Worm (Caenorhabditis elegans): ENCODE data around the gene act-4.
A peak's percentile ranks its signal among the peaks of the same experiment; 100 is the strongest.

The act-4 gene

ce11 chrX:4971427-4971826 is 11.0 kb downstream of the act-4 start (continued):
- TF ChIP-seq cebp-1 (GFP tag; IDR thresholded peaks at IDR 0.05) = no peak
- TF ChIP-seq cebp-1 (tag; optimal IDR thresholded peaks at IDR 0.05) = peak; percentile 56
- TF ChIP-seq lir-1 (GFP tag; conservative IDR thresholded peaks at IDR 0.05) = 0 out of 2 replicates have a peak, but pooled peaks have one; percentile 31
- no peak for TF ChIP-seq Y53F4B.3 (GFP tag; IDR thresholded peaks at IDR 0.05)
- peak; percentile 76 for TF ChIP-seq zfh-2 (GFP tag; conservative IDR thresholded peaks at IDR 0.05)
- no peak for TF ChIP-seq F57C9.4 (tag; optimal IDR thresholded peaks at IDR 0.05)
- no peak for TF ChIP-seq nhr-90 (tag; optimal IDR thresholded peaks at IDR 0.05)
- TF ChIP-seq lsl-1 (GFP tag; optimal IDR thresholded peaks at IDR 0.05) = no peak
- no peak for TF ChIP-seq bed-1 (GFP tag; IDR thresholded peaks at IDR 0.05)
- TF ChIP-seq tbp1 (GFP tag; optimal IDR thresholded peaks at IDR 0.05) = peak; percentile 17
- no peak for TF ChIP-seq nhr-179 (tag; optimal IDR thresholded peaks at IDR 0.05)
- TF ChIP-seq ztf-6 (GFP tag; IDR thresholded peaks at IDR 0.05) = peak; percentile 41; the same call in 1 of the 2 replicates
- no peak for TF ChIP-seq K12H6.12 (tag; optimal IDR thresholded peaks at IDR 0.05)
- TF ChIP-seq ztf-28 (GFP tag; IDR thresholded peaks at IDR 0.05) = no peak
- TF ChIP-seq nfya-1 (tag; optimal IDR thresholded peaks at IDR 0.05; ENCODE audit: borderline replicate concordance, insufficient read depth) = no peak

- TF ChIP-seq dox-1 (GFP tag; IDR thresholded peaks at IDR 0.05) (no peak), hmg-1.2 (GFP tag; IDR thresholded peaks at IDR 0.05) (no peak), ztf-18 (tag; optimal IDR thresholded peaks at IDR 0.05) (no peak), F57C9.4 (tag; optimal IDR thresholded peaks at IDR 0.05) (no peak), F22D6.2 (tag; optimal IDR thresholded peaks at IDR 0.05) (no peak), nhr-179 (tag; optimal IDR thresholded peaks at IDR 0.05) (no peak), F37B4.10 (GFP tag; IDR thresholded peaks at IDR 0.05) (no peak), zfh-2 (GFP tag; conservative IDR thresholded peaks at IDR 0.05) (0 out of 2 replicates have a peak, but pooled peaks have one; percentile 21), F39B2.1 (GFP tag; IDR thresholded peaks at IDR 0.05) (no peak), efl-1 (GFP tag; optimal IDR thresholded peaks at IDR 0.05) (no peak), madf-6 (GFP tag; IDR thresholded peaks at IDR 0.05) (0 out of 2 replicates have a peak, but pooled peaks have one; percentile 6), ceh-100 (GFP tag; IDR thresholded peaks at IDR 0.05) (no peak), F10E7.11 (tag; optimal IDR thresholded peaks at IDR 0.05) (no peak), B0336.3 (GFP tag; IDR thresholded peaks at IDR 0.05) (no peak), ccch-3 (GFP tag; optimal IDR thresholded peaks at IDR 0.05) (no peak), ama-1 (optimal IDR thresholded peaks at IDR 0.05) (no peak), ama-1 (GFP tag; optimal IDR thresholded peaks at IDR 0.05) (no peak), hsf-1 (GFP tag; IDR thresholded peaks at IDR 0.05) (peak; percentile 67; the same call in 1 of the 2 replicates), tbx-9 (tag; optimal IDR thresholded peaks at IDR 0.05; ENCODE audit: borderline replicate concordance) (no peak)
Observed at ce11 chrX:4972039-4972581, 11.7 kb downstream of the act-4 start.

DNA sequence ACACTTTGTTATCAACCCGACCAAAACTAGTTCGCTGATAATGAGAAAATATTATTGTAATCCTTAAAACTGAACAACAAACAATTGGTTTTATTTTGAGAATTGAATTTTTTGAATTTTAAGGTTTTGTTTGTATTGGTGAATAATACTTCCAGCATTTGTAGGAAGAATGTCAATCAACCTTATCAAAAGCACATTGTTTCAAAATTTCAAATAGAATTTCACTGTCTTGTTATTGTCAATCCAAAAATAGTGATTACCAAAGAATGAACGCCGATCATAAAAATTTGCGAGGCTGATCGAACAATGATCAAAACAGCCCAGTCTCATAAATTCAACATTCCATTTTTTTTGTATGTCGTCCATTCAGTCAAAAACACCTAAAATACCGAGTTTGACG is 14.1 kb downstream of the act-4 start:
- peak; percentile 84 for TF ChIP-seq nhr-80 (tag; optimal IDR thresholded peaks at IDR 0.05)
- TF ChIP-seq dpl-1 (GFP tag; optimal IDR thresholded peaks at IDR 0.05) = no peak
- peak; percentile 90 for TF ChIP-seq let-607 (tag; optimal IDR thresholded peaks at IDR 0.05)
- peak; percentile 41 for TF ChIP-seq unc-62 (GFP tag; optimal IDR thresholded peaks at IDR 0.05)

ce11 chrX:4976530-4976929 is 16.1 kb downstream of the act-4 start, which contains the start of gene lfi-1:
Gene lfi-1, plus strand, starts transcription at chrX:4976830.
- TF ChIP-seq lin-26 (GFP tag; IDR thresholded peaks at IDR 0.05) = no peak
- no peak for TF ChIP-seq repo-1 (tag; optimal IDR thresholded peaks at IDR 0.05)
- TF ChIP-seq nhr-90 (tag; optimal IDR thresholded peaks at IDR 0.05) = no peak
- no peak for TF ChIP-seq ceh-79 (tag; optimal IDR thresholded peaks at IDR 0.05)
- TF ChIP-seq chd-7 (tag; optimal IDR thresholded peaks at IDR 0.05) = no peak
- TF ChIP-seq nfya-1 (tag; optimal IDR thresholded peaks at IDR 0.05; ENCODE audit: borderline replicate concordance, insufficient read depth) = no peak
- TF ChIP-seq madf-8 (GFP tag; conservative IDR thresholded peaks at IDR 0.05) = no peak
- TF ChIP-seq ztf-26 (tag; optimal IDR thresholded peaks at IDR 0.05) = no peak
- TF ChIP-seq let-607 (tag; optimal IDR thresholded peaks at IDR 0.05) = no peak
- no peak for TF ChIP-seq sea-2 (GFP tag; IDR thresholded peaks at IDR 0.05)
- no peak for TF ChIP-seq cebp-1 (GFP tag; IDR thresholded peaks at IDR 0.05)
- no peak for TF ChIP-seq cebp-1 (tag; optimal IDR thresholded peaks at IDR 0.05)
- TF ChIP-seq ama-1 (optimal IDR thresholded peaks at IDR 0.05) = no peak
- no peak for TF ChIP-seq ama-1 (GFP tag; optimal IDR thresholded peaks at IDR 0.05)
- no peak for TF ChIP-seq ZK185.1 (tag; optimal IDR thresholded peaks at IDR 0.05; ENCODE audit: poor library complexity, severe bottlenecking)
- no peak for TF ChIP-seq aptf-2 (GFP tag; conservative IDR thresholded peaks at IDR 0.05)
- no peak for TF ChIP-seq tbp1 (GFP tag; optimal IDR thresholded peaks at IDR 0.05)
- no peak for TF ChIP-seq mcd-1 (GFP tag; IDR thresholded peaks at IDR 0.05)
